Worm (Caenorhabditis elegans): ENCODE measurements around the gene lipl-1.

Gene lipl-1

DNA sequence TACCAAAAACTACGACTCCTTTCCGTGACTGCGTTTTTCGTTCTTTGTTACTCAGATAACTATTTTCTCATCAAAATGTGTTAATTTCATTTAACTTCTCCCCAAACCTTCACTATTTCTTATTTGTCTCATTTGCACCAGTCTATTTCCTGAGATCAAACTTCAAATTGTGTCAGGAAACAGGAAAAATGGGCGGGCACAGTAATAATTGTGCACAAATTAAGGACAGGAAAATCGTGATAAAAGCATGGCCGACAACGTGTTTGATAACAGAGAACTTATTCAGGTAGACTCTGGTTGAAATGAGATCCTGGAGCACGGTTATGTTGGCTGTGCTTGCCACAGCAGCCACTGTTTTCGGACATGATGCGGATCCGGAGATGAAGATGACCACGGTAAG is at the start of gene lipl-1:
TSS of gene lipl-1 (plus strand) at position 282 of the 400 bp plus-strand sequence.
- TF ChIP-seq mef-2 (tag; optimal IDR thresholded peaks at IDR 0.05) (no peak), fkh-10 (GFP tag; optimal IDR thresholded peaks at IDR 0.05) (no peak), xbp-1 (tag; optimal IDR thresholded peaks at IDR 0.05) (no peak), sox-4 (tag; optimal IDR thresholded peaks at IDR 0.05) (no peak), nhr-76 (tag; optimal IDR thresholded peaks at IDR 0.05) (no peak), dpl-1 (GFP tag; optimal IDR thresholded peaks at IDR 0.05) (no peak), sup-37 (GFP tag; optimal IDR thresholded peaks at IDR 0.05) (no peak), nhr-19 (GFP tag; conservative IDR thresholded peaks at IDR 0.05) (no peak), ama-1 (optimal IDR thresholded peaks at IDR 0.05) (no peak), unc-62 (GFP tag; optimal IDR thresholded peaks at IDR 0.05) (no peak), fkh-4 (tag; optimal IDR thresholded peaks at IDR 0.05; ENCODE audit: borderline replicate concordance) (no peak), nhr-12 (tag; optimal IDR thresholded peaks at IDR 0.05) (no peak), pag-3 (tag; optimal IDR thresholded peaks at IDR 0.05; ENCODE audit: borderline replicate concordance, insufficient read depth) (no peak), nhr-84 (tag; optimal IDR thresholded peaks at IDR 0.05) (no peak), efl-1 (optimal IDR thresholded peaks at IDR 0.05) (no peak), efl-1 (GFP tag; optimal IDR thresholded peaks at IDR 0.05 in 1 of 2) (no peak), nhr-47 (tag; optimal IDR thresholded peaks at IDR 0.05) (no peak), aha-1 (tag; optimal IDR thresholded peaks at IDR 0.05) (no peak), hlh-17 (GFP tag; optimal IDR thresholded peaks at IDR 0.05; ENCODE audit: borderline replicate concordance) (no peak), nhr-28 (tag; optimal IDR thresholded peaks at IDR 0.05) (no peak), unc-130 (tag; optimal IDR thresholded peaks at IDR 0.05) (no peak)

DNA sequence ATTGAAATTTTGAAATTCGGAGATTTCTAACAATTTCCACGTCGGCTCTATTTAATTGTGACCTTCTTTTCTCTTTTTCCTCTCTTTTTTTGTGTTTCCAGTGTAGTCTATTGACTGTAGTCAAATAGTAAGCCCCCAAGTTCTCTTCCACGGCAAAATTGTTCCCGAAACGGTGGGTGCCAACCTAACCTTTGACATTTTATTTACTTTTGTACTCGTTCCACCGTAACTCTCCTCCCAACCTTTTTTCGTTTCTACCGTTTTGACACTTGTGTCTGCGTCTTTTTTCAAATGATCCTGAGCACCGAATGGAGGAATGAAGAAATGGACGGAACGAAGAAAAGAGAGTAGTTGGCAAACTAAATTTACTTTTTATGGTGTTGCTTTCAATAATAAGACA is 49.0 kb upstream of the lipl-1 start:
- TF ChIP-seq mep-1 (tag; optimal IDR thresholded peaks at IDR 0.05) (no peak), lin-14 (GFP tag; optimal IDR thresholded peaks at IDR 0.05) (peak; percentile 38), nhr-77 (tag; optimal IDR thresholded peaks at IDR 0.05) (peak; percentile 60), nhr-20 (tag; optimal IDR thresholded peaks at IDR 0.05) (peak; percentile 15)

DNA sequence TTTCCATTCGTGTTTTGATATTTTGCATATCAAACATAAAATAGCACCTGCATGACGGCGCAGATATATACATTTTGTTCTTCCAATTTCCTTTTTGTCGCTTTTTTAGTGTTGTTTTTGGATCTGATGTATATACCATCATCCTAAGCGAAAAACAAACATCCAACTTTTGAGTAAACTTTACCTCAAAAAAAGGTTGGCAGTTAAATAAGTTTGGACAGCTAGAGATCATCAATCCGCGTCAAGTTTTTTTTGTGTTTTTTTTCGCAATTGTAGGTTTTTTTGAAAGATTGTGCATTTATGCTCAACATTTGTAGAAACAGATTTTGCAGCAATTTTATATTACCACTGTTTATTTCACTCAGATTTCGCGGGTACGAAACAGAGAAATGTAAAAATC is 48.0 kb upstream of the lipl-1 start, which contains the start of gene bus-19:
TSS of gene bus-19 (plus strand) at position 301 of the 400 bp plus-strand sequence.
- no peak for TF ChIP-seq aha-1 (tag; optimal IDR thresholded peaks at IDR 0.05)
- no peak for TF ChIP-seq isw-1 (GFP tag; IDR thresholded peaks at IDR 0.05)
- no peak for TF ChIP-seq nhr-237 (tag; optimal IDR thresholded peaks at IDR 0.05)
- TF ChIP-seq skn-1 (tag; optimal IDR thresholded peaks at IDR 0.05): no peak
- TF ChIP-seq lsy-2 (tag; optimal IDR thresholded peaks at IDR 0.05): no peak
- no peak for TF ChIP-seq lin-35 (GFP tag; optimal IDR thresholded peaks at IDR 0.05)

- TF ChIP-seq nhr-85 (tag) (peak; percentile 52), hlh-17 (GFP tag; optimal IDR thresholded peaks at IDR 0.05; ENCODE audit: borderline replicate concordance) (no peak), blmp-1 (tag; optimal IDR thresholded peaks at IDR 0.05) (peak; percentile 89)
Observed at ce11 chrV:12875850-12876249, 43.9 kb upstream of the lipl-1 start.

DNA sequence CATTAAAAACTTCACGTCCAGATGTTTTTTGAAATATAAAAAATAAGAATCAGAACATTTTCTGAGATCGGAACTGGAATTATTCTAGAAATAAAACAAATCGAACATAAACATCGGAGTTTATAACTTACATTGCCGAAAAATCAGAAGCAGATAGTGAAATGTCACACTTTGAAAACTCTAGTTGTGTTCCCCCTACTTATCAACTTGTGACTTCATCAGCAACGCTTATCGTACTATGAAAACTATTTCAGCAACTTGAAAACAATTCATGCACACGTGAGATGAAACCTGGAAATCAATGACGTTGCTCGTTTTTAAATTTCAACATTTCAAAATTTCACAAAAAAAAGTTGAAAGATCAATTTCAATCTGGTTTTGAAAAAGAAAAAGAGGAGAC is 43.1 kb upstream of the lipl-1 start:
- TF ChIP-seq elt-2 (tag; optimal IDR thresholded peaks at IDR 0.05) (peak; percentile 71), nhr-20 (tag; optimal IDR thresholded peaks at IDR 0.05) (peak; percentile 2), fkh-8 (tag; optimal IDR thresholded peaks at IDR 0.05) (no peak), lin-35 (GFP tag; optimal IDR thresholded peaks at IDR 0.05) (peak in 1 of 2 experiments; percentile 40), Y116A8C.19 (tag; optimal IDR thresholded peaks at IDR 0.05; ENCODE audit: borderline replicate concordance) (no peak)

- TF ChIP-seq vab-15 (tag; optimal IDR thresholded peaks at IDR 0.05) (no peak), ceh-63 (GFP tag; optimal IDR thresholded peaks at IDR 0.05) (no peak), nhr-71 (tag; optimal IDR thresholded peaks at IDR 0.05) (no peak), hlh-17 (GFP tag; optimal IDR thresholded peaks at IDR 0.05; ENCODE audit: borderline replicate concordance) (no peak), dpl-1 (GFP tag; optimal IDR thresholded peaks at IDR 0.05) (no peak), ets-5 (GFP tag; IDR thresholded peaks at IDR 0.05) (no peak), lin-15B (tag; optimal IDR thresholded peaks at IDR 0.05) (no peak), grh-1 (GFP tag; IDR thresholded peaks at IDR 0.05) (no peak), F16B12.6 (tag; optimal IDR thresholded peaks at IDR 0.05) (no peak), sptf-1 (tag; optimal IDR thresholded peaks at IDR 0.05) (no peak), hlh-4 (tag; optimal IDR thresholded peaks at IDR 0.05) (no peak), lin-39 (tag; optimal IDR thresholded peaks at IDR 0.05) (no peak), nhr-20 (tag; optimal IDR thresholded peaks at IDR 0.05) (no peak), rnt-1 (tag; optimal IDR thresholded peaks at IDR 0.05) (no peak), lin-35 (GFP tag; optimal IDR thresholded peaks at IDR 0.05) (no peak), xbp-1 (tag; optimal IDR thresholded peaks at IDR 0.05) (no peak)
Observed at ce11 chrV:12877579-12877978, 42.2 kb upstream of the lipl-1 start.

Measured in whole organism, L1 larva.